Worm (Caenorhabditis elegans): Measurements from ENCODE around the gene Y43F8B.29.

ce11 chrV:19533010-19533409, 41.6 kb downstream of the Y43F8B.29 start, which contains the start of gene Y43F8B.2:
- TF ChIP-seq snpc-4 (tag; optimal IDR thresholded peaks at IDR 0.05) (no peak), zip-11 (GFP tag; IDR thresholded peaks at IDR 0.05) (no peak), snpc-1.2 (GFP tag; IDR thresholded peaks at IDR 0.05) (no peak), nhr-77 (tag; optimal IDR thresholded peaks at IDR 0.05) (no peak), cey-2 (tag; optimal IDR thresholded peaks at IDR 0.05; ENCODE audit: borderline replicate concordance, insufficient read depth) (no peak), nhr-6 (tag; optimal IDR thresholded peaks at IDR 0.05) (no peak), lin-39 (tag; optimal IDR thresholded peaks at IDR 0.05) (no peak), madf-9 (GFP tag; conservative IDR thresholded peaks at IDR 0.05) (no peak)
